Worm (Caenorhabditis elegans) whole organism, early embryonic: ENCODE results near the gene T05H10.4.

Experiments used
- B0310.2 ChIP-seq: sonication (generic microtip); optimal IDR thresholded peaks from 2 replicates; lab custom pipeline; 2016; ENCODE audit warnings: mild to moderate bottlenecking, missing genetic modification characterization, missing compliant biosample characterization
- ama-1 ChIP-seq: fragments of 150-350 bp; optimal IDR thresholded peaks from 2 replicates; lab custom pipeline; 2014
- flt-1 ChIP-seq: fragments of 200-800 bp; sonication (Bioruptor generic); IDR thresholded peaks from 2 replicates; pipeline ENCODE4 v1.3.6; 2022; ENCODE audit warnings: missing genetic modification characterization, missing compliant biosample characterization
- hmbx-1 ChIP-seq: sonication (generic microtip); optimal IDR thresholded peaks from 2 replicates; lab custom pipeline; 2016; ENCODE audit warnings: mild to moderate bottlenecking, missing genetic modification characterization, missing compliant biosample characterization

DNA sequence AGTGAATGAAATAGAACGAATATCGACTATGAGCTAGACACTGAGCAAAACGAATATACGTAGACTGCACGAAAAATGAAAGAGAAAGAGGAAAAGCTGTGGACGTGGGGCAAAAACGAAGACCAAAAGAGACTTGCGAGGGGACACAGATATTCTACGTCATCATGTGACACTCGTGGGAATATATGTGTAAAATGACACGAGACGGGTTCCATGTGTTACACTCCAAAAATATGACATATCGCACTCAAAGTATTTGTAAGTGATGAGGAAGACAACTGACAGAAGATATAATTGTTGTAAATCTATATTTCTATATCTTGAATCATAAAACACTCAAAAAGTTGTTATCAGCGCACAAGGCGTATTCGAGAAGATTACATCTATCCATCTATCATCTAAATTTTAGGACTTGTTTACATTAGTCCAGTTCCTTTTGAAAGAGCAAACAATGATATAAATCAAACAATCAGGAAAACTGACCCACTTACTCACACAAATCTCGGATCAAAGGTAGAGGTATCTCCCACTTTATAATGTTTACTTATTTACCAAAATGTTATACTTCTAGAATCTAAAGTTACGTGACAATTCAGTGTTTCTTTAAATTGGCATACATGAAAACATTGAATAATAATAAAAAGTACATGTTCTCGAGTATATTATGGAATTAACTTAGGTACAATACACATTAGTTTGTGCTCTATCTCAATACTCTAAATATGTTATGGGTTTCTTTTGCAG lies 19.0 kb downstream of the T05H10.4 start:
- TF ChIP-seq B0310.2 (tag; lab: Kevin White, UChicago): no peak
- TF ChIP-seq ama-1 (lab: Kevin White, UChicago): no peak
- no peak for TF ChIP-seq hmbx-1
- TF ChIP-seq flt-1 (GFP tag; lab: Robert Waterston, UW): no peak
